Fruit fly (Drosophila melanogaster) whole organism, prepupa: ENCODE measurements around the gene kibra.

Experiments
- Blimp-1 ChIP-seq: fragments of 200-800 bp; sonication (Bioruptor generic); optimal IDR thresholded peaks from 3 replicates; lab custom pipeline; 2017; ENCODE audit warnings: missing biosample characterization, missing genetic modification characterization, mild to moderate bottlenecking, moderate library complexity, missing genetic modification reagents
- CG10631 ChIP-seq: fragments of 200-800 bp; sonication (Bioruptor generic); optimal IDR thresholded peaks from 2 replicates; lab custom pipeline; 2016; ENCODE audit warnings: missing biosample characterization, missing genetic modification characterization
- CG11294 ChIP-seq: fragments of 200-800 bp; sonication (Bioruptor generic); IDR thresholded peaks from 2 replicates; pipeline ENCODE4 v1.3.6; 2022; ENCODE audit warnings: missing biosample characterization, missing genetic modification characterization
- CG11762 ChIP-seq: fragments of 200-800 bp; sonication (Bioruptor generic); optimal IDR thresholded peaks from 3 replicates; lab custom pipeline; 2016; ENCODE audit warnings: missing biosample characterization, missing genetic modification characterization; ENCODE audit not compliant: insufficient read depth
- CG15336 ChIP-seq: fragments of 200-800 bp; sonication (Bioruptor generic); IDR thresholded peaks from 2 replicates; pipeline ENCODE4 v1.3.6; 2022; ENCODE audit warnings: missing biosample characterization, missing genetic modification characterization
- CG16779 ChIP-seq: fragments of 200-800 bp; sonication (Bioruptor generic); optimal IDR thresholded peaks from 3 replicates; lab custom pipeline; 2017; ENCODE audit warnings: missing biosample characterization, mild to moderate bottlenecking, missing genetic modification characterization
- CG3032 ChIP-seq: fragments of 200-800 bp; optimal IDR thresholded peaks from 2 replicates; lab custom pipeline; 2019; ENCODE audit warnings: missing biosample characterization, mild to moderate bottlenecking, missing genetic modification characterization, moderate library complexity
- CG31627 ChIP-seq: fragments of 200-800 bp; sonication (Bioruptor generic); optimal IDR thresholded peaks from 3 replicates; lab custom pipeline; 2016; ENCODE audit warnings: missing biosample characterization, missing genetic modification characterization
- CG32006 ChIP-seq: fragments of 200-800 bp; sonication (Bioruptor generic); optimal IDR thresholded peaks from 3 replicates; lab custom pipeline; 2017; ENCODE audit warnings: missing biosample characterization, mild to moderate bottlenecking, missing genetic modification characterization
- CG34406 ChIP-seq: fragments of 200-800 bp; sonication (Bioruptor generic); optimal IDR thresholded peaks from 3 replicates; lab custom pipeline; 2016; ENCODE audit warnings: missing biosample characterization, missing genetic modification characterization
- CG3919 ChIP-seq: fragments of 200-800 bp; sonication (Bioruptor generic); optimal IDR thresholded peaks from 3 replicates; lab custom pipeline; 2016; ENCODE audit warnings: missing biosample characterization, missing genetic modification characterization
- CG4318 ChIP-seq: fragments of 200-800 bp; sonication (Bioruptor generic); optimal IDR thresholded peaks from 3 replicates; lab custom pipeline; 2017; ENCODE audit warnings: missing biosample characterization, mild to moderate bottlenecking, missing genetic modification characterization
- CG6163 ChIP-seq: fragments of 200-800 bp; sonication (Bioruptor generic); IDR thresholded peaks from 3 replicates; pipeline ENCODE4 v1.3.6; 2022; ENCODE audit warnings: missing biosample characterization, missing genetic modification characterization
- CG6792 ChIP-seq: fragments of 200-800 bp; sonication (Bioruptor generic); optimal IDR thresholded peaks from 3 replicates; lab custom pipeline; 2016; ENCODE audit warnings: missing biosample characterization, missing genetic modification characterization
- CG6808 ChIP-seq: fragments of 200-800 bp; sonication (Bioruptor generic); optimal IDR thresholded peaks from 3 replicates; lab custom pipeline; 2017; ENCODE audit warnings: missing biosample characterization, missing genetic modification characterization, mild to moderate bottlenecking, moderate library complexity, missing genetic modification reagents
- CG6854 ChIP-seq: fragments of 200-800 bp; sonication (Bioruptor generic); optimal IDR thresholded peaks from 2 replicates; lab custom pipeline; 2017; ENCODE audit warnings: missing biosample characterization, mild to moderate bottlenecking, missing genetic modification characterization
- CG7368 ChIP-seq: fragments of 200-800 bp; sonication (Bioruptor generic); optimal IDR thresholded peaks from 3 replicates; lab custom pipeline; 2016; ENCODE audit warnings: missing biosample characterization, missing genetic modification characterization
- CG8119 ChIP-seq: fragments of 200-800 bp; sonication (Bioruptor generic); IDR thresholded peaks from 3 replicates; pipeline ENCODE4 v1.3.6; 2022; ENCODE audit warnings: missing biosample characterization, missing genetic modification characterization
- CG8319 ChIP-seq: fragments of 200-800 bp; sonication (Bioruptor generic); optimal IDR thresholded peaks from 3 replicates; lab custom pipeline; 2016; ENCODE audit warnings: missing biosample characterization, missing genetic modification characterization
- CG8632 ChIP-seq: fragments of 200-800 bp; sonication (Bioruptor generic); optimal IDR thresholded peaks from 3 replicates; lab custom pipeline; 2016; ENCODE audit warnings: missing biosample characterization, missing genetic modification characterization
- CG9139 ChIP-seq: fragments of 200-800 bp; sonication (Bioruptor generic); optimal IDR thresholded peaks from 3 replicates; lab custom pipeline; 2017; ENCODE audit warnings: missing biosample characterization, mild to moderate bottlenecking, missing genetic modification characterization
- Eip75B ChIP-seq: fragments of 200-800 bp; sonication (Bioruptor generic); optimal IDR thresholded peaks from 3 replicates; lab custom pipeline; 2016; ENCODE audit warnings: missing biosample characterization, missing genetic modification characterization
- Eip78C ChIP-seq: fragments of 200-800 bp; sonication (Bioruptor generic); peaks from one replicate; lab custom pipeline; 2016; ENCODE audit warnings: missing biosample characterization, missing genetic modification characterization
- Gug ChIP-seq: fragments of 200-800 bp; sonication (Bioruptor generic); IDR thresholded peaks from 2 replicates; pipeline ENCODE4 v1.3.6; 2022; ENCODE audit warnings: missing biosample characterization, missing genetic modification characterization
- Hr38 ChIP-seq: sonication (Bioruptor generic); optimal IDR thresholded peaks from 2 replicates; lab custom pipeline; 2016; ENCODE audit warnings: missing biosample characterization, missing genetic modification characterization
- Hr39 ChIP-seq: fragments of 200-800 bp; sonication (Bioruptor generic); optimal IDR thresholded peaks from 2 replicates; lab custom pipeline; 2016; ENCODE audit warnings: missing biosample characterization, missing genetic modification characterization
- Hr4 ChIP-seq: fragments of 200-800 bp; sonication (Bioruptor generic); optimal IDR thresholded peaks from 3 replicates; lab custom pipeline; 2016; ENCODE audit warnings: missing biosample characterization, missing genetic modification characterization
- Lpt ChIP-seq: fragments of 200-800 bp; sonication (Bioruptor generic); optimal IDR thresholded peaks from 3 replicates; lab custom pipeline; 2016; ENCODE audit warnings: missing biosample characterization, missing genetic modification characterization
- Met ChIP-seq: fragments of 200-800 bp; sonication (Bioruptor generic); optimal IDR thresholded peaks from 3 replicates; lab custom pipeline; 2016; ENCODE audit warnings: missing biosample characterization, missing genetic modification characterization
- OdsH ChIP-seq: fragments of 200-800 bp; sonication (Bioruptor generic); optimal IDR thresholded peaks from 3 replicates; lab custom pipeline; 2016; ENCODE audit warnings: missing biosample characterization, missing genetic modification characterization
- Smox ChIP-seq: fragments of 200-800 bp; sonication (Bioruptor generic); optimal IDR thresholded peaks from 3 replicates; lab custom pipeline; 2016; ENCODE audit warnings: missing biosample characterization, missing genetic modification characterization
- Sox14 ChIP-seq: fragments of 200-800 bp; sonication (Bioruptor generic); optimal IDR thresholded peaks from 3 replicates; lab custom pipeline; 2016; ENCODE audit warnings: missing biosample characterization, missing genetic modification characterization
- Sox15 ChIP-seq: fragments of 200-800 bp; sonication (Bioruptor generic); optimal IDR thresholded peaks from 3 replicates; lab custom pipeline; 2016; ENCODE audit warnings: missing biosample characterization, missing genetic modification characterization
- achi ChIP-seq: fragments of 200-800 bp; sonication (Bioruptor generic); optimal IDR thresholded peaks from 3 replicates; lab custom pipeline; 2016; ENCODE audit warnings: missing biosample characterization, missing genetic modification characterization
- acj6 ChIP-seq: fragments of 200-800 bp; sonication (Bioruptor generic); optimal IDR thresholded peaks from 3 replicates; lab custom pipeline; 2016; ENCODE audit warnings: missing biosample characterization, missing genetic modification characterization
- dac ChIP-seq: fragments of 200-800 bp; sonication (Bioruptor generic); optimal IDR thresholded peaks from 2 replicates; lab custom pipeline; 2017; ENCODE audit warnings: missing biosample characterization, mild to moderate bottlenecking, missing genetic modification characterization
- dsx ChIP-seq: fragments of 200-800 bp; optimal IDR thresholded peaks from 3 replicates; lab custom pipeline; 2019; ENCODE audit warnings: missing biosample characterization, mild to moderate bottlenecking, missing genetic modification characterization, moderate library complexity; ENCODE audit not compliant: poor library complexity, severe bottlenecking
- eg ChIP-seq: fragments of 200-800 bp; sonication (Bioruptor generic); IDR thresholded peaks from 3 replicates; pipeline ENCODE4 v1.3.6; 2022; ENCODE audit warnings: missing biosample characterization, missing genetic modification characterization
- esn ChIP-seq: fragments of 200-800 bp; sonication (Bioruptor generic); optimal IDR thresholded peaks from 2 replicates; lab custom pipeline; 2016; ENCODE audit warnings: missing biosample characterization, mild to moderate bottlenecking, missing genetic modification characterization, moderate library complexity
- fd59A ChIP-seq: fragments of 200-800 bp; sonication (Bioruptor generic); optimal IDR thresholded peaks from 2 replicates; lab custom pipeline; 2017; ENCODE audit warnings: missing biosample characterization, mild to moderate bottlenecking, missing genetic modification characterization, missing genetic modification reagents
- fd85E ChIP-seq: fragments of 200-800 bp; sonication (Bioruptor generic); optimal IDR thresholded peaks from 3 replicates; lab custom pipeline; 2016; ENCODE audit warnings: missing biosample characterization, missing genetic modification characterization
- fkh ChIP-seq: fragments of 200-800 bp; sonication (Bioruptor generic); optimal IDR thresholded peaks from 3 replicates; lab custom pipeline; 2017; ENCODE audit warnings: missing biosample characterization, mild to moderate bottlenecking, missing genetic modification characterization, moderate library complexity
- lz ChIP-seq: fragments of 200-800 bp; sonication (Bioruptor generic); optimal IDR thresholded peaks from 3 replicates; lab custom pipeline; 2016; ENCODE audit warnings: missing biosample characterization, missing genetic modification characterization
- pdm3 ChIP-seq: fragments of 200-800 bp; sonication (Bioruptor generic); optimal IDR thresholded peaks from 3 replicates; lab custom pipeline; 2016; ENCODE audit warnings: missing biosample characterization, missing genetic modification characterization
- salr ChIP-seq, 2 experiments: fragments of 200-800 bp; sonication (Bioruptor generic); optimal IDR thresholded peaks; 3 replicates each; lab custom pipeline; 2016 to 2018; ENCODE audit warnings: missing biosample characterization in 2 of 2, missing genetic modification characterization in 2 of 2, mild to moderate bottlenecking in 1 of 2
- spab ChIP-seq: fragments of 200-800 bp; sonication (Bioruptor generic); optimal IDR thresholded peaks from 2 replicates; lab custom pipeline; 2017; ENCODE audit warnings: missing biosample characterization, mild to moderate bottlenecking, missing genetic modification characterization, missing genetic modification reagents
- ss ChIP-seq, 2 experiments: fragments of 200-800 bp; sonication (Bioruptor generic); optimal IDR thresholded peaks; 2 replicates in 1 of 2; 3 replicates in 1 of 2; lab custom pipeline; 2017 to 2018; ENCODE audit warnings: mild to moderate bottlenecking in 2 of 2, missing biosample characterization in 2 of 2, missing genetic modification characterization in 2 of 2, moderate library complexity in 1 of 2
- topi ChIP-seq: fragments of 200-800 bp; sonication (Bioruptor generic); optimal IDR thresholded peaks from 3 replicates; lab custom pipeline; 2016; ENCODE audit warnings: missing biosample characterization, missing genetic modification characterization
- vri ChIP-seq: fragments of 200-800 bp; sonication (Bioruptor generic); optimal IDR thresholded peaks from 3 replicates; lab custom pipeline; 2016; ENCODE audit warnings: missing biosample characterization, mild to moderate bottlenecking, missing genetic modification characterization

kibra gene

dm6 chr3R:14687296-14687695 is 36.8 kb downstream of the kibra start:
- TF ChIP-seq ss (GFP tag; optimal IDR thresholded peaks at IDR 0.05; lab: Kevin White, UChicago) = peak in 1 of 2 experiments; percentile 16
- TF ChIP-seq dac (GFP tag; lab: Kevin White, UChicago) = no peak
- TF ChIP-seq CG6854 = no peak
- TF ChIP-seq Hr39 (GFP tag; lab: Kevin White, UChicago) = no peak

- no peak for TF ChIP-seq fd85E (GFP tag; lab: Kevin White, UChicago)
- TF ChIP-seq Smox = peak; percentile 42
- TF ChIP-seq esn = peak; percentile 53
- TF ChIP-seq CG6808 (GFP tag; lab: Kevin White, UChicago) = peak; percentile 41
- peak; percentile 65 for TF ChIP-seq Gug (GFP tag; lab: Robert Waterston, UW)
- peak; percentile 48 for TF ChIP-seq acj6 (GFP tag; lab: Kevin White, UChicago)
- peak; percentile 59 for TF ChIP-seq dsx (GFP tag; lab: Kevin White, UChicago)
- no peak for TF ChIP-seq spab (GFP tag; lab: Kevin White, UChicago)
- peak; percentile 51 for TF ChIP-seq CG4318 (GFP tag; lab: Kevin White, UChicago)
- no peak for TF ChIP-seq CG8319
- TF ChIP-seq CG6163 = peak; percentile 88
- peak; percentile 93 for TF ChIP-seq CG15336 (GFP tag; lab: Robert Waterston, UW)
- peak; percentile 38 for TF ChIP-seq CG8632 (GFP tag; lab: Kevin White, UChicago)
- peak in 1 of 2 experiments; percentile 78 for TF ChIP-seq ss (GFP tag; optimal IDR thresholded peaks at IDR 0.05; lab: Kevin White, UChicago)
- peak; percentile 38 for TF ChIP-seq CG9139 (GFP tag; lab: Kevin White, UChicago)
- TF ChIP-seq Blimp-1 = no peak
- peak; percentile 98 for TF ChIP-seq Eip78C
- TF ChIP-seq CG34406 (GFP tag; lab: Kevin White, UChicago) = peak; percentile 34
- peak; percentile 22 for TF ChIP-seq CG16779 (tag; lab: Kevin White, UChicago)
- TF ChIP-seq lz (GFP tag; lab: Kevin White, UChicago) = peak; percentile 52
- peak; percentile 92 for TF ChIP-seq eg (GFP tag; lab: Robert Waterston, UW)
- TF ChIP-seq CG7368 (GFP tag; lab: Kevin White, UChicago) = peak; percentile 14
- TF ChIP-seq fd59A (GFP tag; lab: Kevin White, UChicago) = no peak
- TF ChIP-seq Hr38 (GFP tag; lab: Kevin White, UChicago) = no peak
- peak; percentile 11 for TF ChIP-seq CG31627 (GFP tag; lab: Kevin White, UChicago)
- TF ChIP-seq achi (GFP tag; lab: Kevin White, UChicago) = peak; percentile 71
- TF ChIP-seq CG11762 (GFP tag; lab: Kevin White, UChicago) = peak; percentile 35
- peak; percentile 76 for TF ChIP-seq Hr4 (GFP tag; lab: Kevin White, UChicago)
- TF ChIP-seq Sox15 = no peak
- TF ChIP-seq OdsH (GFP tag; lab: Kevin White, UChicago) = peak; percentile 63
- TF ChIP-seq Eip75B (GFP tag; lab: Kevin White, UChicago) = peak; percentile 75
- TF ChIP-seq CG32006 = peak; percentile 81
- TF ChIP-seq CG3919 = peak; percentile 72
- TF ChIP-seq dac (GFP tag; lab: Kevin White, UChicago) = peak; percentile 48
- peak; percentile 71 for TF ChIP-seq pdm3
- TF ChIP-seq fkh = no peak
- TF ChIP-seq CG6854 = no peak
- peak; percentile 31 for TF ChIP-seq CG6792 (GFP tag; lab: Kevin White, UChicago)
- peak; percentile 14 for TF ChIP-seq Hr39 (GFP tag; lab: Kevin White, UChicago)
- TF ChIP-seq Sox14 (GFP tag; lab: Kevin White, UChicago) = peak; percentile 28
- TF ChIP-seq salr (GFP tag; optimal IDR thresholded peaks at IDR 0.05; lab: Kevin White, UChicago) = peak in 1 of 2 experiments; percentile 61
- TF ChIP-seq vri (GFP tag; lab: Kevin White, UChicago) = no peak
- TF ChIP-seq CG8119 (GFP tag; lab: Robert Waterston, UW) = peak; percentile 91
- peak; percentile 48 for TF ChIP-seq Met
- peak; percentile 68 for TF ChIP-seq topi (GFP tag; lab: Kevin White, UChicago)
- peak; percentile 48 for TF ChIP-seq CG10631
- peak; percentile 56; the same call in 1 of the 2 replicates for TF ChIP-seq CG11294
- peak; percentile 78 for TF ChIP-seq Lpt (GFP tag; lab: Kevin White, UChicago)
- peak; percentile 31 for TF ChIP-seq CG3032 (tag; lab: Kevin White, UChicago)
These were observed 40.1 kb downstream of the kibra start for dm6 chr3R:14683928-14684327.
